Fruit fly (Drosophila melanogaster) whole organism, embryonic: ENCODE measurements around the gene CG33268.

ENCODE experiments used
- B-H1 ChIP-seq: fragments of 200-800 bp; sonication (Bioruptor generic); IDR thresholded peaks from 3 replicates; pipeline ENCODE4 v1.3.6; 2022; ENCODE audit warnings: missing biosample characterization, missing genetic modification characterization
- CG1024 ChIP-seq: fragments of 200-800 bp; sonication (Bioruptor generic); IDR thresholded peaks from 2 replicates; pipeline ENCODE4 v1.3.6; 2022; ENCODE audit warnings: missing biosample characterization, missing genetic modification characterization
- CG10267 ChIP-seq: fragments of 200-800 bp; sonication (Bioruptor generic); optimal IDR thresholded peaks from 2 replicates; lab custom pipeline; 2018; ENCODE audit warnings: missing biosample characterization, mild to moderate bottlenecking, missing genetic modification characterization, moderate library complexity
- CG12236 ChIP-seq: fragments of 200-800 bp; sonication (Bioruptor generic); optimal IDR thresholded peaks from 2 replicates; lab custom pipeline; 2016; ENCODE audit warnings: missing biosample characterization, missing genetic modification characterization
- CG12769 ChIP-seq: fragments of 200-800 bp; sonication (Bioruptor generic); optimal IDR thresholded peaks from 2 replicates; lab custom pipeline; 2019; ENCODE audit warnings: missing biosample characterization, mild to moderate bottlenecking, missing genetic modification characterization, moderate library complexity
- CG13894 ChIP-seq: fragments of 200-800 bp; sonication (Bioruptor generic); optimal IDR thresholded peaks from 3 replicates; lab custom pipeline; 2018; ENCODE audit warnings: missing biosample characterization, mild to moderate bottlenecking, missing genetic modification characterization, moderate library complexity
- CG14050 ChIP-seq: fragments of 200-800 bp; sonication (Bioruptor generic); IDR thresholded peaks from 3 replicates; pipeline ENCODE4 v1.3.6; 2022; ENCODE audit warnings: missing biosample characterization, missing genetic modification characterization
- CG17361 ChIP-seq: fragments of 200-800 bp; sonication (Bioruptor generic); IDR thresholded peaks from 3 replicates; pipeline ENCODE4 v1.3.6; 2022; ENCODE audit warnings: missing biosample characterization, missing genetic modification characterization
- CG1832 ChIP-seq: fragments of 200-800 bp; sonication (Bioruptor generic); optimal IDR thresholded peaks from 2 replicates; lab custom pipeline; 2017; ENCODE audit warnings: missing biosample characterization, mild to moderate bottlenecking, missing genetic modification characterization, inconsistent platforms
- CG31388 ChIP-seq: fragments of 200-800 bp; sonication (Bioruptor generic); optimal IDR thresholded peaks from 2 replicates; lab custom pipeline; 2016; ENCODE audit warnings: missing biosample characterization, missing genetic modification characterization
- CG3163 ChIP-seq: fragments of 200-800 bp; sonication (Bioruptor generic); optimal IDR thresholded peaks from 3 replicates; lab custom pipeline; 2016; ENCODE audit warnings: missing biosample characterization, missing genetic modification characterization
- CG4424 ChIP-seq: fragments of 200-800 bp; sonication (Bioruptor generic); optimal IDR thresholded peaks from 3 replicates; lab custom pipeline; 2016; ENCODE audit warnings: missing biosample characterization, missing genetic modification characterization
- CG7271 ChIP-seq: fragments of 200-800 bp; sonication (Bioruptor generic); optimal IDR thresholded peaks from 2 replicates; lab custom pipeline; 2018; ENCODE audit warnings: missing biosample characterization, mild to moderate bottlenecking, missing genetic modification characterization, moderate library complexity
- CG9932 ChIP-seq: fragments of 200-800 bp; sonication (Bioruptor generic); IDR thresholded peaks from 2 replicates; pipeline ENCODE4 v1.3.6; 2022; ENCODE audit warnings: missing biosample characterization, missing genetic modification characterization
- D19B ChIP-seq: fragments of 200-800 bp; sonication (Bioruptor generic); optimal IDR thresholded peaks from 2 replicates; lab custom pipeline; 2017; ENCODE audit warnings: missing biosample characterization, mild to moderate bottlenecking, missing genetic modification characterization
- Dip2 ChIP-seq: fragments of 200-800 bp; sonication (Bioruptor generic); IDR thresholded peaks from 2 replicates; pipeline ENCODE4 v1.3.6; 2022; ENCODE audit warnings: missing biosample characterization, missing genetic modification characterization
- Hr51 ChIP-seq, 2 experiments: fragments of 200-800 bp; sonication (Bioruptor generic); optimal IDR thresholded peaks; 2 replicates in 1 of 2; 3 replicates in 1 of 2; lab custom pipeline; 2016 to 2018; ENCODE audit warnings: missing biosample characterization in 2 of 2, missing genetic modification characterization in 2 of 2, mild to moderate bottlenecking in 1 of 2, moderate library complexity in 1 of 2
- Lim3 ChIP-seq: fragments of 200-800 bp; sonication (Bioruptor generic); IDR thresholded peaks from 2 replicates; pipeline ENCODE4 v1.3.6; 2022; ENCODE audit warnings: missing biosample characterization, missing genetic modification characterization
- Oaz ChIP-seq: fragments of 200-800 bp; sonication (Bioruptor generic); IDR thresholded peaks from 2 replicates; pipeline ENCODE4 v1.3.6; 2022; ENCODE audit warnings: missing biosample characterization, missing genetic modification characterization
- Pdp1 ChIP-seq, 2 experiments: fragments of 200-800 bp; sonication (Bioruptor generic); optimal IDR thresholded peaks; 3 replicates each; lab custom pipeline; 2016; ENCODE audit warnings: missing biosample characterization in 2 of 2, missing genetic modification characterization in 2 of 2, mild to moderate bottlenecking in 1 of 2, moderate library complexity in 1 of 2
- Sox102F ChIP-seq: fragments of 200-800 bp; sonication (Bioruptor generic); optimal IDR thresholded peaks from 2 replicates; lab custom pipeline; 2018; ENCODE audit warnings: missing biosample characterization, mild to moderate bottlenecking, missing genetic modification characterization, moderate library complexity
- Sry-β ChIP-seq: fragments of 200-800 bp; sonication (Bioruptor generic); optimal IDR thresholded peaks from 2 replicates; lab custom pipeline; 2018; ENCODE audit warnings: missing biosample characterization, mild to moderate bottlenecking, missing genetic modification characterization, moderate library complexity
- TFAM ChIP-seq: fragments of 200-800 bp; sonication (Bioruptor generic); optimal IDR thresholded peaks from 2 replicates; lab custom pipeline; 2017; ENCODE audit warnings: missing biosample characterization, missing genetic modification characterization, inconsistent platforms
- Taf1 ChIP-seq: fragments of 200-800 bp; sonication (Bioruptor generic); IDR thresholded peaks from 2 replicates; pipeline ENCODE4 v1.3.6; 2022; ENCODE audit warnings: missing biosample characterization, missing genetic modification characterization
- Vsx1 ChIP-seq: fragments of 200-800 bp; sonication (Bioruptor generic); optimal IDR thresholded peaks from 2 replicates; lab custom pipeline; 2017; ENCODE audit warnings: missing biosample characterization, mild to moderate bottlenecking, missing genetic modification characterization, missing genetic modification reagents
- ash1 ChIP-seq: fragments of 200-800 bp; sonication (Bioruptor generic); optimal IDR thresholded peaks from 2 replicates; lab custom pipeline; 2018; ENCODE audit warnings: missing biosample characterization, mild to moderate bottlenecking, missing genetic modification characterization
- croc ChIP-seq: fragments of 200-800 bp; sonication (Bioruptor generic); conservative IDR thresholded peaks from 3 replicates; pipeline ENCODE4 v1.3.6; 2022; ENCODE audit warnings: missing biosample characterization, missing genetic modification characterization
- crp ChIP-seq, 2 experiments: fragments of 200-800 bp; sonication (Bioruptor generic); optimal IDR thresholded peaks; 2 replicates in 1 of 2; 3 replicates in 1 of 2; lab custom pipeline; 2017; ENCODE audit warnings: missing biosample characterization in 2 of 2, missing genetic modification characterization in 2 of 2, mild to moderate bottlenecking in 1 of 2, moderate library complexity in 1 of 2
- dan ChIP-seq: fragments of 200-800 bp; sonication (Bioruptor generic); IDR thresholded peaks from 2 replicates; pipeline ENCODE4 v1.3.6; 2022; ENCODE audit warnings: missing biosample characterization, missing genetic modification characterization
- ems ChIP-seq: fragments of 200-800 bp; sonication (Bioruptor generic); optimal IDR thresholded peaks from 3 replicates; lab custom pipeline; 2016; ENCODE audit warnings: missing biosample characterization, missing genetic modification characterization
- fd102C ChIP-seq: fragments of 200-800 bp; sonication (Bioruptor generic); optimal IDR thresholded peaks from 2 replicates; lab custom pipeline; 2018; ENCODE audit warnings: missing biosample characterization, mild to moderate bottlenecking, missing genetic modification characterization, moderate library complexity
- gce ChIP-seq: fragments of 200-800 bp; sonication (Bioruptor generic); IDR thresholded peaks from 3 replicates; pipeline ENCODE4 v1.3.6; 2022; ENCODE audit warnings: missing biosample characterization, missing genetic modification characterization
- jing ChIP-seq: fragments of 200-800 bp; sonication (Bioruptor generic); optimal IDR thresholded peaks from 2 replicates; lab custom pipeline; 2018; ENCODE audit warnings: missing biosample characterization, mild to moderate bottlenecking, missing genetic modification characterization
- mld ChIP-seq: fragments of 200-800 bp; sonication (Bioruptor generic); IDR thresholded peaks from 3 replicates; pipeline ENCODE4 v1.3.6; 2022; ENCODE audit warnings: missing biosample characterization, missing genetic modification characterization; ENCODE audit not compliant: partially characterized antibody
- nau ChIP-seq: fragments of 200-800 bp; sonication (Bioruptor generic); optimal IDR thresholded peaks from 3 replicates; lab custom pipeline; 2017; ENCODE audit warnings: missing biosample characterization, mild to moderate bottlenecking, missing genetic modification characterization, missing genetic modification reagents
- pan ChIP-seq, 4 experiments: fragments of >200 bp in 3 of 4; fragments of 200-800 bp in 1 of 4; sonication (Bioruptor generic) in 1 of 4; optimal IDR thresholded peaks in 3 of 4; IDR thresholded peaks in 1 of 4; 2 replicates each; pipeline versions ENCODE4 v1.3.6 to Lab custom; 2017 to 2022; ENCODE audit warnings: missing biosample characterization in 2 of 4, missing genetic modification characterization in 2 of 4, mixed read lengths in 1 of 4
- pb ChIP-seq: fragments of 200-800 bp; sonication (Bioruptor generic); optimal IDR thresholded peaks from 3 replicates; lab custom pipeline; 2016; ENCODE audit warnings: missing biosample characterization, missing genetic modification characterization
- peb ChIP-seq: fragments of 200-800 bp; sonication (Bioruptor generic); IDR thresholded peaks from 2 replicates; pipeline ENCODE4 v1.3.6; 2022; ENCODE audit warnings: missing biosample characterization, missing genetic modification characterization
- pnt ChIP-seq: fragments of 200-800 bp; sonication (Bioruptor generic); optimal IDR thresholded peaks from 3 replicates; lab custom pipeline; 2016; ENCODE audit warnings: missing biosample characterization, missing genetic modification characterization
- run ChIP-seq: fragments of 200-800 bp; sonication (Bioruptor generic); optimal IDR thresholded peaks from 3 replicates; lab custom pipeline; 2018; ENCODE audit warnings: missing biosample characterization, mild to moderate bottlenecking, missing genetic modification characterization
- shn ChIP-seq: fragments of 200-800 bp; sonication (Bioruptor generic); optimal IDR thresholded peaks from 3 replicates; lab custom pipeline; 2016; ENCODE audit warnings: missing biosample characterization, missing genetic modification characterization
- sug ChIP-seq: fragments of 200-800 bp; optimal IDR thresholded peaks from 2 replicates; lab custom pipeline; 2019; ENCODE audit warnings: missing biosample characterization, mild to moderate bottlenecking, missing genetic modification characterization, moderate library complexity
- tgo ChIP-seq: fragments of 200-800 bp; sonication (Bioruptor generic); IDR thresholded peaks from 3 replicates; pipeline ENCODE4 v1.3.6; 2022; ENCODE audit warnings: missing biosample characterization, missing genetic modification characterization
- tio ChIP-seq: fragments of 200-800 bp; sonication (Bioruptor generic); optimal IDR thresholded peaks from 2 replicates; lab custom pipeline; 2017; ENCODE audit warnings: missing biosample characterization, missing genetic modification characterization, inconsistent platforms
- tna ChIP-seq: fragments of 200-800 bp; sonication (Bioruptor generic); IDR thresholded peaks from 2 replicates; pipeline ENCODE4 v1.3.6; 2022; ENCODE audit warnings: missing biosample characterization, missing genetic modification characterization; ENCODE audit not compliant: partially characterized antibody
- twi ChIP-seq: fragments of 200-800 bp; optimal IDR thresholded peaks from 2 replicates; lab custom pipeline; 2019; ENCODE audit warnings: missing biosample characterization, mild to moderate bottlenecking, missing genetic modification characterization, moderate library complexity
- z ChIP-seq: fragments of 200-800 bp; sonication (Bioruptor generic); IDR thresholded peaks from 3 replicates; pipeline ENCODE4 v1.3.6; 2022; ENCODE audit warnings: missing biosample characterization, missing genetic modification characterization
- zfh2 ChIP-seq: fragments of 200-800 bp; sonication (Bioruptor generic); optimal IDR thresholded peaks from 2 replicates; lab custom pipeline; 2016; ENCODE audit warnings: missing biosample characterization, missing genetic modification characterization

The CG33268 gene

DNA sequence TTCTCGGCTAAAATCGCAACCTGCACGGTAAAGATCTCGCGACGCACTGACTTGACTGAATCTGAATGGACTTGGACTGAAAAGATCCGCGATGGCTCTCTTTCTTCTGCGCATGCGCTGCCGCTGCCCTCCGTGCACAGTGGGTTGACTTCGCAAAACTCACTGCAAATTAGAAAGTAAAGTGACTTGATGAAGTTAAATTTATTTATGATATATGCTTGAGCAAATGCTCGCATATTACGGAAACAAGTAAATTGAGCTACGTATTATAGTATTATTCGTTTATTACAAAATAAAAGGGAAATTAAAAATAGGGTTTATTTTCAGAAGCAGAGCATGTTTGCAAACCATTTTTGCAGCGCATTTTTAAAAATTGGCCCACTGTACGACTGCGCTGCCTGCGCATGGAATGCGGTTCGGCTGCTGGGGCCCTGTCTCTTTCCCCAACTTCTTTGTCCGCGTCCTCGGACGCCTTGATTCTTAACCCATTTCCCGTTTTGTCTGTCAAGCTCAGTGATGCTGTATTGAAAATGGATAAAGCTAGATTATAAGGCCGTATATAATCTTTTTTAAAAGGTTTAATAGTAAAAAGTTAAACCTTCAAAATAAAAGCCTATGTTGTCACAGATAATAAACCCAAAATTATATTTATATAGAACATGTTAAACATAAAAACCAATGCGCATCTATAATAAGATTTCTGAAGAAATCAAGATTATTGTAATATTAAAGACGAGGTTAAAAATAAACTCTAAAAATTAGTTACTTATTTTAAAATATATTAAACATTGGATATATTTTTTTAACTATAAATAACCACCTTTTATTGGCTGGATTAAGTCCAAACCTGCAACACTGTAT, 3.1 kb downstream of the CG33268 start, which contains the start of gene rt (continued):
- TF ChIP-seq twi (tag; lab: Kevin White, UChicago) (peak; percentile 51), ems (GFP tag; lab: Kevin White, UChicago) (peak; percentile 27), Hr51 (GFP tag; optimal IDR thresholded peaks at IDR 0.05; lab: Kevin White, UChicago) (peak in 1 of 2 experiments; percentile 58), sug (tag; lab: Kevin White, UChicago) (no peak), z (no peak), CG31388 (no peak), crp (GFP tag; optimal IDR thresholded peaks at IDR 0.05; lab: Kevin White, UChicago) (no peak), pnt (GFP tag; lab: Kevin White, UChicago) (no peak), CG9932 (GFP tag; lab: Robert Waterston, UW) (no peak), croc (GFP tag; lab: Robert Waterston, UW) (peak; percentile 62), CG1024 (0 out of 2 replicates have a peak, but pooled peaks have one; percentile 36), Vsx1 (GFP tag; lab: Kevin White, UChicago) (no peak), CG3163 (GFP tag; lab: Kevin White, UChicago) (no peak), jing (GFP tag; lab: Kevin White, UChicago) (peak; percentile 5), CG12236 (no peak), Taf1 (no peak), tgo (GFP tag; lab: Robert Waterston, UW) (no peak), ash1 (GFP tag; lab: Kevin White, UChicago) (no peak), pb (GFP tag; lab: Kevin White, UChicago) (no peak), mld (GFP tag; lab: Robert Waterston, UW) (no peak), pan (optimal IDR thresholded peaks at IDR 0.05; lab: Kevin White, UChicago) (no peak), pan (GFP tag; optimal IDR thresholded peaks at IDR 0.05 in 1 of 2, IDR thresholded peaks at IDR 0.05 in 1 of 2) (no peak), D19B (GFP tag; lab: Kevin White, UChicago) (no peak), dan (GFP tag; lab: Robert Waterston, UW) (no peak), nau (peak; percentile 33), fd102C (GFP tag; lab: Kevin White, UChicago) (no peak), shn (GFP tag; lab: Kevin White, UChicago) (no peak), CG10267 (tag; lab: Kevin White, UChicago) (peak; percentile 62), Dip2 (GFP tag; lab: Robert Waterston, UW) (no peak), zfh2 (GFP tag; lab: Kevin White, UChicago) (no peak), Oaz (no peak), Lim3 (GFP tag; lab: Robert Waterston, UW) (no peak), CG12769 (tag; lab: Kevin White, UChicago) (no peak), Sry-β (GFP tag; lab: Kevin White, UChicago) (peak; percentile 85), Sox102F (GFP tag; lab: Kevin White, UChicago) (peak; percentile 41), gce (no peak), CG4424 (GFP tag; lab: Kevin White, UChicago) (peak; percentile 66), tna (no peak), TFAM (GFP tag; lab: Kevin White, UChicago) (no peak), run (tag; lab: Kevin White, UChicago) (no peak), CG17361 (GFP tag; lab: Robert Waterston, UW) (peak; percentile 68), CG14050 (GFP tag; lab: Robert Waterston, UW) (no peak), Pdp1 (GFP tag; optimal IDR thresholded peaks at IDR 0.05; lab: Kevin White, UChicago) (peak; percentile 1 to 14), CG13894 (tag; lab: Kevin White, UChicago) (no peak), tio (GFP tag; lab: Kevin White, UChicago) (peak; percentile 42), CG7271 (tag; lab: Kevin White, UChicago) (no peak), CG1832 (no peak), peb (GFP tag; lab: Robert Waterston, UW) (peak; percentile 45; the same call in 1 of the 2 replicates), B-H1 (peak; percentile 26; the same call in 1 of the 3 replicates)
